Worm (Caenorhabditis elegans): ENCODE results near the gene R160.4.
A peak's percentile ranks its signal among the peaks of the same experiment; 100 is the strongest.

Gene R160.4

DNA sequence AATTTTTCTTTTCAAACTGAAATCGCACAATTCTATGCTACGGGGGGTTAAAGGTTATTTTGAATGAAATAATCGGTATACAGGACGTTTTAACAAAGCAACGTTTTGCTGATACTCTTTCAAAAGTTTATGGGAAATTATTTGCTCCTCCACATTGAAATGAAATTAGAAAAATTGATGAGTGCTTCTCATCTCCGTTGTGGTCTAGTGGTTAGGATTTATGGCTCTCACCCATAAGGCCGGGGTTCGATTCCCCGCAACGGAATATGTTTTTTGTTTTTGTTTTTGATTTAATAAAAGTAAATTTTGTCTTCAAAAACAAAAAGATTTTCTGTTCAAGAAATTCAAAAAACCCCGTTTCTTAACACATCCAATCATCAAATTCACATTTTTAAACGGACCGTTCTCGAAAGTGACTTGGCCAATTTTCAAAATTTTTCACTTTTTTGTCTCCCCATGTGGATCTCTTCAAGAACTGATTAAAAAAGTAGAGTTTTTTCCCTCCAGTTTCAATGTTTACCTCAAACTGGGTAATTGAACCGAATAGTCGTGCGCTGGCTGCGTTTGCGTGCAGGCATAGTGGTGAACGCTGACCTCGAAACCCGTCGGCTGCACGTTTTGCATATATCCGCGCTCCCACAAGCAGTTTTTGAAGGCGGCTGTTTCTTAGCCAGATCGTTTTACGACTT lies 41.0 kb upstream of the R160.4 start:
- TF ChIP-seq sup-37 (GFP tag; optimal IDR thresholded peaks at IDR 0.05): no peak
- no peak for TF ChIP-seq tbx-2 (tag; optimal IDR thresholded peaks at IDR 0.05)
- TF ChIP-seq jun-1 (tag; optimal IDR thresholded peaks at IDR 0.05): no peak
- TF ChIP-seq pag-3 (tag; optimal IDR thresholded peaks at IDR 0.05; ENCODE audit: borderline replicate concordance, insufficient read depth): no peak
- TF ChIP-seq swsn-7 (tag; optimal IDR thresholded peaks at IDR 0.05): no peak
- TF ChIP-seq ceh-90 (tag; optimal IDR thresholded peaks at IDR 0.05): no peak
- TF ChIP-seq nhr-71 (tag; optimal IDR thresholded peaks at IDR 0.05): no peak
- TF ChIP-seq unc-30 (tag; optimal IDR thresholded peaks at IDR 0.05): no peak
- TF ChIP-seq nhr-47 (tag; optimal IDR thresholded peaks at IDR 0.05): no peak
- no peak for TF ChIP-seq unc-130 (tag; optimal IDR thresholded peaks at IDR 0.05)
- no peak for TF ChIP-seq elt-2 (tag; optimal IDR thresholded peaks at IDR 0.05)
- TF ChIP-seq grh-1 (GFP tag; IDR thresholded peaks at IDR 0.05): no peak
- TF ChIP-seq Y116A8C.19 (tag; optimal IDR thresholded peaks at IDR 0.05; ENCODE audit: borderline replicate concordance): no peak
- TF ChIP-seq dpl-1 (GFP tag; optimal IDR thresholded peaks at IDR 0.05): no peak
- TF ChIP-seq fos-1 (tag; optimal IDR thresholded peaks at IDR 0.05): no peak

DNA sequence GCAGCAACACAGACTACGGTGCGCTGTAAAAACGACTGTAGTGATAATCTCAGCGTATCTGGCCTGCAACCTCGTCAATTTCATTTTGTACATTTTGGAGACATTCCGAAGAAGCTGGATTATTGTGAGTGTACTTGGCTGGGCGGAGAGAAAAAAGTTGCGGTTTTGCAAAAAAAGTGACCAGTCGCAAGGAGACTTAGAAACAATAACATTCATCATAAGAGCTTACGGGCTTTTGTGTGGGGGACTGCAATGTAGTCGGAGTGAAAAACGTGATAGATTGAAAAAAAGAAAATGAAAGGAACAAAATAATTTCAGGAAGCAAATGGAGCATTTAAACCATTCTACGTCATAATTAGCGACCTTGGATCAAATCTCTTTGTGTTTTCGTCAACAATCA lies 39.8 kb upstream of the R160.4 start:
- TF ChIP-seq lin-39 (tag; optimal IDR thresholded peaks at IDR 0.05) (no peak), lin-35 (GFP tag; optimal IDR thresholded peaks at IDR 0.05) (no peak), blmp-1 (tag; optimal IDR thresholded peaks at IDR 0.05) (no peak), nhr-85 (tag) (no peak), hlh-17 (GFP tag; optimal IDR thresholded peaks at IDR 0.05; ENCODE audit: borderline replicate concordance) (no peak), egl-27 (tag; optimal IDR thresholded peaks at IDR 0.05) (no peak), C34B4.2 (tag; optimal IDR thresholded peaks at IDR 0.05) (no peak), dsc-1 (tag; optimal IDR thresholded peaks at IDR 0.05) (no peak)

DNA sequence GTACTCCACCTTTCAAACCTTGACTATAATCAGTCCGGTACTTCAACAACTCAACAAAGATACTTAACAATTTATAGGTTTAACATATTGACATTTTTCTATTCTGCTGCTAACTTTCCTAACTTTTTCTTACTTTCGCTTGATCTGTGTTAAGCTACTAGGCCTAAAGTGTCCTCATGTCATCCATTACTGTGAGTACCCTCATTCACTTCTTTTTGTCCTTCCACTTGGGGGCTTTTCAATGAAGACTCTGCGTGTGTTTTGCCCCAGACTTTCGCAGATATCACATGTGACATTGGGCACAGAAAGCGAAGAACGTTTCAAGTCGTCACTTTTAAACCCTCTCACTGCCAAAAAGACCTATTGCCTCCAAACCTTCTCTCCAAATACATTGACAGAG lies 36.0 kb upstream of the R160.4 start:
- no peak for TF ChIP-seq efl-1 (optimal IDR thresholded peaks at IDR 0.05)
- TF ChIP-seq efl-1 (GFP tag; optimal IDR thresholded peaks at IDR 0.05 in 1 of 2): peak in 1 of 2 experiments; percentile 30
- TF ChIP-seq lin-14 (GFP tag; optimal IDR thresholded peaks at IDR 0.05): peak; percentile 24
- TF ChIP-seq grh-1 (GFP tag; IDR thresholded peaks at IDR 0.05): no peak
- no peak for TF ChIP-seq lin-13 (GFP tag; optimal IDR thresholded peaks at IDR 0.05)
- no peak for TF ChIP-seq ztf-4 (tag; optimal IDR thresholded peaks at IDR 0.05)

DNA sequence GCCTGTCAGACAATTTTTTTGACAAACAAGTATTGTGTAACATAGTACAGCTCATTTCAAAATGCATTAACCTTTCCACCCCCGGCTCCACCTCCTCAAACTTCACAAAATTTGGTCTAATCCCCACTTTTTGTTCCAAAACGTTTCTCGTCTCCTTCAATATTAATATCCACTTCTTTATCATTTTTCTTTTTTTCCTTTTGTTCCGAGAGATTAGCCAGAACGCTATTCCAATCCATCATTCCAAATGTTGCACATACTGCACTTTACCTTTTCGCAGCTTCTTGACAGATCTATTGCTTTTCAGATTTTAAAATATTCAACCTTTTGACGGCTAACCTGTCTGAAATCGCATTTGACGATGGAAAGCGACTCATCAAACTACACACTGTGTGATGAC lies 34.2 kb upstream of the R160.4 start, which contains the start of gene D1079.1:
TSS of gene D1079.1 (plus strand) at position 301 of the 400 bp plus-strand sequence.
- TF ChIP-seq ceh-8 (GFP tag; optimal IDR thresholded peaks at IDR 0.05) (no peak), sup-37 (GFP tag; optimal IDR thresholded peaks at IDR 0.05) (no peak), pqm-1 (tag; optimal IDR thresholded peaks at IDR 0.05) (no peak), lir-3 (tag; optimal IDR thresholded peaks at IDR 0.05; ENCODE audit: poor library complexity) (no peak), irx-1 (tag; optimal IDR thresholded peaks at IDR 0.05) (no peak), fkh-8 (tag; optimal IDR thresholded peaks at IDR 0.05) (no peak), elt-2 (tag; optimal IDR thresholded peaks at IDR 0.05) (no peak), sptf-1 (tag; optimal IDR thresholded peaks at IDR 0.05) (no peak), egl-27 (tag; optimal IDR thresholded peaks at IDR 0.05) (no peak), efl-1 (optimal IDR thresholded peaks at IDR 0.05) (no peak), efl-1 (GFP tag; optimal IDR thresholded peaks at IDR 0.05 in 1 of 2) (no peak), fos-1 (tag; optimal IDR thresholded peaks at IDR 0.05) (no peak), nhr-19 (GFP tag; conservative IDR thresholded peaks at IDR 0.05) (no peak), tbx-2 (tag; optimal IDR thresholded peaks at IDR 0.05) (no peak), lin-35 (GFP tag; optimal IDR thresholded peaks at IDR 0.05) (no peak), blmp-1 (tag; optimal IDR thresholded peaks at IDR 0.05) (no peak), lin-39 (tag; optimal IDR thresholded peaks at IDR 0.05) (no peak), lin-13 (GFP tag; optimal IDR thresholded peaks at IDR 0.05) (no peak), snu-23 (GFP tag; optimal IDR thresholded peaks at IDR 0.05) (no peak), aly-2 (tag; optimal IDR thresholded peaks at IDR 0.05) (no peak), ztf-11 (tag; optimal IDR thresholded peaks at IDR 0.05) (no peak)
